Fruit fly (Drosophila melanogaster) ovary, adult (tissue): ENCODE results near the gene CNMaR.

Source experiments
- CG17801 ChIP-seq: fragments of 200-800 bp; optimal IDR thresholded peaks from 2 replicates; lab custom pipeline; 2019; ENCODE audit warnings: missing biosample characterization, mild to moderate bottlenecking, missing genetic modification characterization, moderate library complexity; ENCODE audit not compliant: partially characterized antibody

Gene CNMaR

DNA sequence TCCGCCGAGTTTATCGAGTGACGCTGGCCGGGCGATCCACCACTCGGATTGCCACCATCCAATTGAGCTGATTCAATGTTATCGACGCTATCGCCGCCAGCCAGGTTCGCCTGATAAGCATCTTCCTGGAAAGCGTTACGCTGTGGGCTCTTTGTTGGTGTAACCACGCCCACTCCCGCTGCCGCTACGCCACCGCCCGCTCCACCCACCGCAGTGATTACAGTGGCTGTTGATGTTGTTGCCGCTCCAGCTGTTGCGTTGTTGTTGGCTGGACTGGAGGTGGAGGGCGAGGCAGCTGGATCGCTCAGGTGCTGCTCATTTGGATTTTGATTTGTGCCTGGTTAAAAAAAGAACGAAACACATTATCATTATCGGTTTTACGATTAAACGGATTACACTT lies 27.5 kb downstream of the CNMaR start:
- no peak for TF ChIP-seq CG17801

DNA sequence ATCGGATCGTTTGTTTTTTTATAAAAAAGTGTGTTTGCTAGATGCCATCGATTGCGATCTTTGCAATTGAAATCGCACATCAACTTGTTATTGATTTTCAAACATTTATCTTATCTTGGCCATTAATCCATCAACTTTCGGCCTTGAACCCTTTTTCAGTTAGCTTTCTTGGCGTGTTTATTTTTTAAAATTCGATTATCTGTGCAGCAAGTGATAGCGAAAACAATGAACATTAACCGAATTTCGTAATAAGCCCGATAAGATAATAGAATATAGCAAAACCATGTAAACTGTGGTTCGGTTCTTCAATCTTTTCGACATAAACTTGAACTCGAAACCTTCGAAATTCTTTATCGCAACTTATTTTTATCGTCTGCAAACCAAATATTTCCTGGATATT lies 30.4 kb downstream of the CNMaR start:
- no peak for TF ChIP-seq CG17801

DNA sequence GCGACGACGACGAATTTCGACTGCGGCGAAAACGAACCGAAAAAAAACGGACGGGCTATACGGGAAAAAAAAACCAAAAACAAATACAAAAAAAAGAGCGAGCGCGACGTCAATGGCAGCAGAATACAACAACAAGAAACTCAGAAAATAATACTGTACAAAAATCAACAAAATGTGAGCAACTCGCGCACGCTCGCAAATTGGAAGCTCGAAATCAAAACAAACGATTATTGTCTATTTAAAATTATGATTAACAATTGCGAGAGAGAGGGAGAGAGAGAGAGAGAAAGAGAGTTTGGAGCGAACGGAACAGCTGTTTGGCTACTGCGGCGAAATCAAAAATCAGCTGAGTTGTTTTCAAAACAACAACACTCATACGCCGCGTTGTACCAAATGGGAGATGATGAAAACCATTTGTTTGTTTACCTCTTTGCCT lies 31.6 kb downstream of the CNMaR start:
- TF ChIP-seq CG17801, result peak; percentile 81

DNA sequence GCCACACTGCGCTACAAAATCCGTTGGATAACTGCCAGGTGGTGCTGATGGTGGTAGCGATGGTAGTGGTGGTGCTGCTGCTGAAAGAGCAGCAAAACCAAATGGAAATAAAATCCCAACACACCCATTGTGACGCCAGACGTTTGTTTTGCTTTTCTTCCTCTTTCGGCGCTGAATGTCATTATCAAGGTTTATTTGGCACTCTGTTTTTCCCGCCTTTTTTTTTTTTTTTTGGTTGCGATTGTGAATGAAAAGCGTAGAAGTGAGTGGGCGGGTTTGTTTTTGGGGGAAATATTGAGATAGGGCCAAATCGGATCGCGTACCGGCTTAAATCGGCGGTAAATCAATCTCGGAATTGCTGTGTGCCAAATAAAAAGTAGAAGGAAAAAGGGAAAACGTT lies 33.4 kb downstream of the CNMaR start:
- TF ChIP-seq CG17801, result no peak

DNA sequence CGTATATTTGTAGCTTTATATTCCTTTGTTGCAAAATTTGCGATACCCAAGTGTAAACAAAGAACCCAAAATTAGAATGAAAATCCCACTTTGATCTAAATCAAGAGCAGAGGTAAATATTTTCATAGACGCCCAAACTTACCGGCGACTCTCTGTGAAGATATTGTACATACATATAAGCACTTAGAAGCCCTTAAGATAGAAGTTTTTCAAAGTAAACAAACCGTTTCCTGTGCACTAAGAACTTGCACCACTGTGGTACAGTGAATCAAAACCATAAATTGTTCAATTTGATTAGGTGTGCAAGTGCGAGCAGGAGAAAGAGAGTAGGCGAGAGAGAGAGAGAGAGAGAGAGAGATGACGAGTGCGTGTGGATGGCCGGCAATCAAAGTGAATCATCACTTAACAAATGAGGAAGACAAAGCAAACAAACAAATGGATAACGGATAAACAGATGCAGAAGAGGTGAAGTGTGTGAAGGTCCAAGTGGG lies 34.1 kb downstream of the CNMaR start:
- no peak for TF ChIP-seq CG17801

DNA sequence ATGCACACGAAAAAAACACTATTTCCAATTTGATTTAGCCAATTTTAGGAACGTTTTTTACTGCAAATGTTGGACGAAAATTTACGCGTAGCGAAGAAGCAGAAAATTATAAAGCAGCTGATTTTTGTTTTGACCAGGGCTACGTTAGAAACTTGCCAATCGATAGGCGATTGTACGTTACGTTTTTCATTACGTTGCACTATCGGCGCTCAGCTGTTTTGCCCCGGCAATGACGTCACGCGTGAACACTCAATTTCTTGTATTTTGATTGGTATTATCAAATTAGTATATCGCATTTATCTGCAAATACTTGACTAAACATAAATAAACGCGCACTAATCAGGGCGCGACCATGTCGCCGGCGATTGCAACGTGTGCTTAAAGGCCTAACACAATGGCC lies 35.1 kb downstream of the CNMaR start, which contains the start of the genes fry and CG16717:
fry (minus strand) TSS at position 110 of the 400 bp plus-strand sequence.
CG16717 (plus strand) TSS at position 208 of the 400 bp plus-strand sequence.
- TF ChIP-seq CG17801, result peak; percentile 57

DNA sequence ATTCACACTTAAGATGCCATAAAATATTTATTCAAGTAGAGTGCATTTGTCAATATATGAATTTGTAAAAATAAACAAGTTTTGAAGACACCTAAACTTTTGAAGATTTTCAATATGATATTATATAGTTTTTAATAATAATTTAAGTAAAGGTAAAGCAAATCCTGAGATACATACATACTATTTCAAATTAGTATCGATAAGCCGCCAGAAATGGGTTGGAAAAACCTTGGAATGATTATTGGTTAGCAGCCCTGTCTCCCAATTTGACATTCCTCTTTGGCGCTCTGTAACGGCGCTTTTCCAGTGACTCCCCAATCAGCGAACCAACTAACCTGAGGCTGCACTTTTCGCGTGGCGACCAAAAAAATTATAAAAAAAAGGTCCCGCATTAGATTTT lies 37.1 kb downstream of the CNMaR start, which contains the start of gene alphaTub67C:
alphaTub67C (plus strand) TSS at position 301 of the 400 bp plus-strand sequence.
- no peak for TF ChIP-seq CG17801

DNA sequence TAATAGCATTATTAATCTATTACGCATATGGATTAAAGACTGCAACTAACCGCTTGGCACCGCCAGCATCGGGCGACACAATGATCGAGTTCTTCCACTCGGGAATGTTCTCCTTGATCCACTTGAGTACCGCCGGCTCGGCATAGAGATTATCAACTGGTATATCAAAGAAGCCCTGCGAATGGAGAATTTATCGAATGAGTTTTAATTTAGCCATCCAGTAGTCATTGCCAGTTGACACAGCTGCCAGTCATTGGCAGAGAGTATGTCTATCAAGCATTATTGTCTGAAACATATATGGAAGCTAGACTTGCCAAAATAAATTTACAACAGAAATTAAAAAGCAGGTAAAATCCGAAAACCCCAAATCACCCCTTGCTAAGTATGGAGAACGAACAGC lies 41.0 kb downstream of the CNMaR start, which contains the start of gene CG16719:
CG16719 (plus strand) TSS at position 301 of the 400 bp plus-strand sequence.
- no peak for TF ChIP-seq CG17801

DNA sequence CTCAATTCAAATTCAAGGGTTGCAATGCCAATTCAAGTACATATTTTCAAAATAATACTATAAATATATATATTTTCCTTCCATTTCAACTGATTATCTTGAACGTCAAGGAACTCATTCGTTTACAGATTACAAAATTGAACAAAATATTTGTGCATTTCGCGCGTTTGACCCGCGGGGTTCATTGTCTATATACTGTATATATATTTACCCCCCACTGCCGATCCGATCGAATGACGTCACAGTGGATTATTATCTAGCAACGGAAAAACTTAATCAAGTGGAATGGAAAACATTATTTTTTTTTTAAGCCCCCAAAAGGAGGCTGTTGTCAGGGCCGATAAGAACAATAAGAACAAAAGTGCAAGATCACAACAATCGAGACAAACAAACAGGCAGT lies 43.6 kb downstream of the CNMaR start:
- TF ChIP-seq CG17801, result no peak

DNA sequence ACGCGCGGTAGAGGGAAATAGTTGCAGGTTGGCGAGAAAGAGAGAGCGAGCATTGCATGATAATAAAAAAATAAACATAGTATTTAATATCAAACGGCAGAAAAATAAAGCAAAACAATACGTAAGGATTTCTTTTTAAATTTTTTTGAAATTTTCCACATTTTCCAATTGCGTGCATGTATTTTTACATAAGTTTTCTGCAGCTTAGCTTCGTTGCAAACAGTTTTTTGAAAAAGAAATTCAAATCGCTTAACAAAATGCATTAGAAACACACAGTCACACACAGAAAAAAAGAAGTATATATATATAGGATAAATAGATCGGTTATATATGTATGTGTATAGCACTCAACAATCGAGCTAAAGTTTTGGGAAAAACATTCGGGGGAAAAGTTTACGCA lies 44.8 kb downstream of the CNMaR start:
- TF ChIP-seq CG17801, result no peak

DNA sequence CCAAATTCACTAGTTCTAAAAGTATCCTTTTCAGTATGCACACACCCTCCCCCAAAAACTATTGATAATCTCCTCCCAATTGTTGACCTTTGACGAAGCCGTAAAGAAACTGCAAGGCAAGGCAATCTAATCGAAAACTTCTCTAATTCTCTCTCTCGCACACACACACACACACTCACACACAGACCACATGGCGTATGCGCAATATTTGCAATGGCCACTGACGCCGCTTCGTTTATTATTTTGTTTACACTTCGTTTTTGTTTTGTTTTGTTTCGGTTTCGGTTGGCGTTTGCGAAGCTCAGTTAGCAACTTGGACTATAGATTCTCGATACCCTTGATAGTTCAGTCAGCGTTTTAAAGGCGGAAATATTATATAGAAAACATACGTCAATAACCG lies 45.9 kb downstream of the CNMaR start:
- no peak for TF ChIP-seq CG17801

DNA sequence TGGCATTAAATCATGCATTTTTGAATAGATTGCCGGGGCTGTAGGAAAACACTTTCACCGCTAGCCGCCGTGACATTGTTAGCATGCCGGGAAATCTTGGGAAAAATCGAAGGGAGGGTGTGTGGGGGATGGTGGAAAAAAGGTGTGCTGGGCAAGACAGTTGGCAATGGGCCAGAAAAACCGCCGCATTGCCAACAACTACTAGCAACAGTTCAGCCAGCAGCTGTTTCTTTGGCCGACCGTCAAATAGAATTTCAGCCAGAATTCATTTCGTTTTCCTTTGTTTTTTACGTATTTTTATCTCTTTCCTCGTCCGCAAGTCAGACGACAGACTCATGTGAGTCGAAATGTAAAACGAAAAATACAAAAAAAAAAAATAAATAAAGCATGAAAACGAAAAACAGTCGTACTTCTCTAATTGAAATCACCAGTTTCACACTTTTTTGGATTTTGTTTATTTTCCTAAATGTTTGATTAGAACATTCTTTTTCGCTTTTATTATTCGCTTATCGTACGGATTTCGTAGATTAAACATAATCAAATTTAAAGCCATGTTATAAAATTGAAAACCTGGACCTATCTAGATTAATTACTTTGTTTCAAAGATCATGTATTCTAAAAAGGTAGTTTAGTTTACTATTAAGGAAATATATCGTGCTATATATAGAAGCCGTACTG lies 47.0 kb downstream of the CNMaR start:
- no peak for TF ChIP-seq CG17801

DNA sequence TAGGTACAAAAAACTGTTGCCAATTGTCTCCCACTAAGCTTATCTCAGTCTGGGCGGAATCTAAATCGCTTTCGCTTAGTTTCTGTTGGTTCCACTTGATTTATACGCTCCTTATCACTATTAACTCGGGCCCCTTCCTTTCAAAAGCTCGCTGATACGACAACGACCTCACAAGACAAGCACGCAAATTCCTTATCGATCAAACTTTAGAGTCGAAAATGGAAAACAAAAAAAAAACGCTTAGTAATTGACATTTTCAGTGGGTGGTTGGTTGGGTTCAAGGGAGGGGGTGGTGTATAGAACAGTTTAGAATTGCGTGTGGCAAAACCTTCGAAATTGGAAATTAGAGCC lies 47.5 kb downstream of the CNMaR start:
- TF ChIP-seq CG17801, result no peak

DNA sequence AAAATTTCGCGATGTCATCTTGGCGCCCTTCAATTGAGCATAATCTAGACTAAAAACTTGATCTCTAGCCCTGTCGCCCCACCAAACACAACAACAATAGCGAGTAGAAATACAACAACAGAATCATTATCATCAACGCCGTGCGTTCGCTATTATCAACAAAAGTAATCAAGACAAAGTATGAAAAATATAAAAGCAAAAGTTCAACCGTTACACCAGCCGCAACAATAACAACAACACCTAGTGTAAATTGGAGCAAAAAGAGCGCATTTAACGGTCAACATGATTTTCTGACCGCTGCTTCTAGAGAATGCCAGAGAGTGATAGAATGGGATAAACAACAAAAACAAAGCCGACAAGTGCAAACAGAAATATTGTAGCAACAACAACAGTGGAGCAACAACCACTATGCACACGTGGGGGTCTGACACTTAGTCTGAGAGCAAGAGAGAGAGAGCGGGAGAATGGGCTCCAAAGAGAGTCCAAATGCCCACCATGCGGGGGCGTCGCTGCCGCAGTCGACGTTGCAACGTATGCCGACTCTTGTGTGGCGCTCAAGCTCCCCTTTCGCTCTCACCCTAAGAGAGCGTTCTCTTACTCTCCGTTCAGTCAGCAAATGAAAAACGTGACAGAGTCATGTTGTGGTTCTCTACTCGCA lies 48.5 kb downstream of the CNMaR start:
- TF ChIP-seq CG17801, result peak; percentile 43

DNA sequence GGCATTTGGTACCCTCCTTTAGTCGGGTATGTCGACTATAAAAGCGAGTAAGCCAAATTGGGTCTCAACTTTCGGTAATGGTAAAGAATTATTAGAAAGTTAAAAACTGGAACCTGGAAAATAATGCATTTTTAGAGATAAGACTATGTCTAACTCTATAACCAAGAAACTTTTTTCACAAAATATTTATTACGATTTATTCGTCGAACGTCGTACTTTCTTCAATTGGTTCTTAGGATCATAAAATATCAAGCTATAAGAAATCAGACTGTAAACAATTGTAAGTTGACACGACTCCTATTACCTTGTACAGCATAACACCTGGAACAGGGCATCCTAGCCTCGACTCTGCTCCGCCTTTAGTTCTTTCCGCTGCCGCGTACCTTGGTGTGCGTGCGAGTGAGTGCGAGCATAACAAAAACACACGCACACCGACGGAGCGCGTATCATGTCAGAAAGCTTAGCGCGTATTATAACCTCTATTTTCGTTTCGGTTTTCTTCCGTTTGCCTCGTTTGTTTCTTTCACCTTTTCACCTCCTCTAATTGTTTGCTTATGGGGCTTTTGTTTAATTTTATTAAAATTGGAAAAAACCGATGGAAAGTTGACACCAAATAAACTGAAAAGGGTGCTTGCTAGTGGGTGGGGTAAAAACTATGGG lies 49.1 kb downstream of the CNMaR start:
- peak; percentile 41 for TF ChIP-seq CG17801

DNA sequence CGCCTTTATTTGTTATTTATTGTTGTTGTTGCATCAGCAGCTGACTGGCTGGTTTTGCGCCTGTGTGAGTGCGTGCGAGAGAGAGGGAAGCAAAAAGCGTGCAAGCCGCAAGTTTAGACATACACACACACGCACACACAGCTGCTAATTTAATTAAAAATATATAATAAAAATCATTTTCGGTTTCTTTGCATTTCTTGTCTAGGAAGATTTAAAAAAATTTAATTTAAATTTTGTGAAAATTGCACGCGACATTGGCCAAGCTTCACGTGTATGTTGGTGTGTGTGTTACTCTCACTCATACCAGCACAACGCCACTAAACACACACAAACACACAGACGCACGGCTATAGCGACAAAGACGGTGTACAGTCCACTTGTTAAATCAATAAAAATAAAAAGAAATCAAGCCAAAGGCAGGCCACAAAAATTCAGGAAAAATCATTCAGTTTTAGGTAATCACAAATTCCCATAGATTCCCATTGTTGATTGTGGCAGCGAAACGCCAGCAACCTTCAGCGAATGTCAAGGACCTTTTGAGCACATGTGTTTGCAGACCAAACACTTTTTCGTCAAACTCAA lies 49.7 kb downstream of the CNMaR start:
- TF ChIP-seq CG17801, result no peak
